Worm (Caenorhabditis elegans): ENCODE data around the gene col-145.

- TF ChIP-seq nhr-77 (tag; optimal IDR thresholded peaks at IDR 0.05) (no peak), aha-1 (tag; optimal IDR thresholded peaks at IDR 0.05) (no peak), swsn-7 (tag; optimal IDR thresholded peaks at IDR 0.05) (no peak)
These were observed 6.1 kb downstream of the col-145 start, which contains the start of gene B0222.15 for ce11 chrV:9156679-9157078.
